Worm (Caenorhabditis elegans) whole organism, L4 larva: ENCODE results near the gene tmc-2.
A peak's percentile ranks its signal among the peaks of the same experiment; 100 is the strongest.

ENCODE experiments used
- F10B5.3 ChIP-seq: sonication (generic microtip); optimal IDR thresholded peaks from 2 replicates; lab custom pipeline; 2016; ENCODE audit warnings: mild to moderate bottlenecking, missing genetic modification characterization, missing compliant biosample characterization
- F26F4.8 ChIP-seq: fragments of 200-800 bp; sonication (Bioruptor generic); conservative IDR thresholded peaks from 2 replicates; pipeline ENCODE4 v1.3.6; 2022; ENCODE audit warnings: missing genetic modification characterization, missing compliant biosample characterization
- F37D6.2 ChIP-seq: sonication (generic microtip); optimal IDR thresholded peaks from 2 replicates; lab custom pipeline; 2016; ENCODE audit warnings: mild to moderate bottlenecking, missing genetic modification characterization, missing compliant biosample characterization
- F49E8.2 ChIP-seq: sonication (generic microtip); optimal IDR thresholded peaks from 2 replicates; lab custom pipeline; 2016; ENCODE audit warnings: missing compliant biosample characterization, mild to moderate bottlenecking, missing genetic modification characterization, borderline replicate concordance
- R02D3.7 ChIP-seq: fragments of 150-350 bp; sonication (generic microtip); optimal IDR thresholded peaks from 3 replicates; lab custom pipeline; 2014; ENCODE audit warnings: missing biosample characterization, missing genetic modification characterization
- Y105C5A.15 ChIP-seq: fragments of 200-800 bp; sonication (Bioruptor generic); IDR thresholded peaks from 2 replicates; pipeline ENCODE4 v1.3.6; 2022; ENCODE audit warnings: missing genetic modification characterization, missing compliant biosample characterization
- Y48G9A.11 ChIP-seq: fragments of 200-800 bp; sonication (Bioruptor generic); IDR thresholded peaks from 2 replicates; pipeline ENCODE4 v1.3.6; 2022; ENCODE audit warnings: missing genetic modification reagents, missing genetic modification characterization, missing compliant biosample characterization
- aha-1 ChIP-seq: fragments of 150-350 bp; peaks from one replicate; lab custom pipeline; 2014; ENCODE audit warnings: missing biosample characterization, missing genetic modification characterization
- attf-4 ChIP-seq: sonication (generic microtip); optimal IDR thresholded peaks from 3 replicates; lab custom pipeline; 2017; ENCODE audit warnings: missing biosample characterization, missing genetic modification characterization
- ceh-20 ChIP-seq: fragments of 200-800 bp; sonication (Bioruptor generic); IDR thresholded peaks from 2 replicates; pipeline ENCODE4 v1.3.6; 2022; ENCODE audit warnings: missing genetic modification reagents, missing genetic modification characterization, missing compliant biosample characterization
- dpl-1 ChIP-seq: fragments of 150-350 bp; optimal IDR thresholded peaks from 2 replicates; lab custom pipeline; 2014; ENCODE audit warnings: missing biosample characterization, missing genetic modification reagents, missing genetic modification characterization
- egl-27 ChIP-seq: sonication (generic microtip); optimal IDR thresholded peaks from 3 replicates; lab custom pipeline; 2017; ENCODE audit warnings: missing biosample characterization, missing genetic modification reagents, missing genetic modification characterization
- egl-43 ChIP-seq: fragments of 200-800 bp; sonication (Bioruptor generic); IDR thresholded peaks from 2 replicates; pipeline ENCODE4 v1.3.6; 2022; ENCODE audit warnings: missing genetic modification reagents, missing genetic modification characterization, missing compliant biosample characterization
- hlh-11 ChIP-seq: fragments of 200-800 bp; sonication (Bioruptor generic); optimal IDR thresholded peaks from 2 replicates; lab custom pipeline; 2018; ENCODE audit warnings: mild to moderate bottlenecking, missing genetic modification characterization, missing compliant biosample characterization
- hlh-30 ChIP-seq: sonication (generic microtip); optimal IDR thresholded peaks from 2 replicates; lab custom pipeline; 2017; ENCODE audit warnings: antibody characterized with exemption, mild to moderate bottlenecking, missing genetic modification characterization, missing compliant biosample characterization; ENCODE audit not compliant: insufficient read depth
- hmg-1.1 ChIP-seq: fragments of 200-800 bp; sonication (Bioruptor generic); IDR thresholded peaks from 2 replicates; pipeline ENCODE4 v1.3.6; 2022; ENCODE audit warnings: missing genetic modification reagents, missing genetic modification characterization, missing compliant biosample characterization
- jun-1 ChIP-seq: fragments of 150-350 bp; optimal IDR thresholded peaks from 2 replicates; lab custom pipeline; 2014; ENCODE audit warnings: missing biosample characterization, missing genetic modification reagents, missing genetic modification characterization
- lim-7 ChIP-seq: fragments of 200-800 bp; sonication (Bioruptor generic); IDR thresholded peaks from 2 replicates; pipeline ENCODE4 v1.3.6; 2022; ENCODE audit warnings: missing genetic modification characterization, missing compliant biosample characterization
- lin-13 ChIP-seq: fragments of 150-350 bp; optimal IDR thresholded peaks from 2 replicates; lab custom pipeline; 2014; ENCODE audit warnings: missing biosample characterization, missing genetic modification reagents, missing genetic modification characterization
- lsy-2 ChIP-seq, 2 experiments: fragments of 150-350 bp in 1 of 2; sonication (generic microtip) in 1 of 2; optimal IDR thresholded peaks; 2 replicates each; lab custom pipeline; 2014 to 2017; ENCODE audit warnings: missing biosample characterization in 2 of 2, missing genetic modification characterization in 2 of 2
- madf-5 ChIP-seq, 2 experiments: fragments of 200-800 bp; sonication (Bioruptor generic); IDR thresholded peaks; 2 replicates each; pipeline ENCODE4 v1.3.6; 2022; ENCODE audit warnings: missing compliant biosample characterization in 2 of 2, missing genetic modification characterization in 2 of 2
- mep-1 ChIP-seq: fragments of 150-350 bp; sonication (generic microtip); optimal IDR thresholded peaks from 3 replicates; lab custom pipeline; 2014; ENCODE audit warnings: missing biosample characterization, missing genetic modification characterization
- mes-2 ChIP-seq: sonication (generic microtip); optimal IDR thresholded peaks from 2 replicates; lab custom pipeline; 2016; ENCODE audit warnings: missing genotype, mild to moderate bottlenecking, missing genetic modification characterization, missing compliant biosample characterization; ENCODE audit not compliant: poor library complexity, severe bottlenecking
- nhr-237 ChIP-seq: sonication (generic microtip); optimal IDR thresholded peaks from 2 replicates; lab custom pipeline; 2017; ENCODE audit warnings: missing biosample characterization, missing genetic modification characterization
- nhr-25 ChIP-seq: sonication (generic microtip); optimal IDR thresholded peaks from 2 replicates; lab custom pipeline; 2017; ENCODE audit warnings: missing genetic modification characterization, mild to moderate bottlenecking, missing compliant biosample characterization, antibody characterized with exemption, moderate library complexity, borderline replicate concordance; ENCODE audit not compliant: insufficient read depth
- nhr-42 ChIP-seq: fragments of 200-800 bp; sonication (Bioruptor generic); IDR thresholded peaks from 2 replicates; pipeline ENCODE4 v1.3.6; 2022; ENCODE audit warnings: missing genetic modification characterization, missing compliant biosample characterization
- pqm-1 ChIP-seq: sonication (generic microtip); optimal IDR thresholded peaks from 2 replicates; lab custom pipeline; 2017; ENCODE audit warnings: missing biosample characterization, missing genetic modification characterization
- set-16 ChIP-seq: fragments of 200-800 bp; sonication (Bioruptor generic); IDR thresholded peaks from 2 replicates; pipeline ENCODE4 v1.3.6; 2022; ENCODE audit warnings: missing genetic modification reagents, missing genetic modification characterization, missing compliant biosample characterization
- skn-1 ChIP-seq: fragments of 150-350 bp; optimal IDR thresholded peaks from 2 replicates; lab custom pipeline; 2014; ENCODE audit warnings: missing biosample characterization, missing genetic modification characterization
- snpc-1.2 ChIP-seq: fragments of 200-800 bp; sonication (Bioruptor generic); IDR thresholded peaks from 2 replicates; pipeline ENCODE4 v1.3.6; 2022; ENCODE audit warnings: missing genetic modification reagents, missing genetic modification characterization, missing compliant biosample characterization
- spr-3 ChIP-seq: fragments of 200-800 bp; sonication (Bioruptor generic); optimal IDR thresholded peaks from 2 replicates; lab custom pipeline; 2018; ENCODE audit warnings: mild to moderate bottlenecking, missing genetic modification characterization, missing compliant biosample characterization
- tra-1 ChIP-seq: fragments of 200-800 bp; sonication (Bioruptor generic); IDR thresholded peaks from 2 replicates; pipeline ENCODE4 v1.3.6; 2022; ENCODE audit warnings: missing genetic modification reagents, missing genetic modification characterization, missing compliant biosample characterization
- unc-130 ChIP-seq: sonication (generic microtip); optimal IDR thresholded peaks from 2 replicates; lab custom pipeline; 2016; ENCODE audit warnings: missing genetic modification reagents, missing genetic modification characterization, missing compliant biosample characterization
- unc-39 ChIP-seq: sonication (generic microtip); optimal IDR thresholded peaks from 2 replicates; lab custom pipeline; 2017; ENCODE audit warnings: missing biosample characterization, missing genetic modification characterization
- unc-62 ChIP-seq, 3 experiments: fragments of 150-350 bp in 1 of 3; sonication (generic microtip); optimal IDR thresholded peaks in 2 of 3; peaks in 1 of 3; 1 replicate in 1 of 3; 2 replicates in 2 of 3; lab custom pipeline; 2014 to 2017; ENCODE audit warnings: missing biosample characterization in 3 of 3, missing genetic modification characterization in 3 of 3, missing genetic modification reagents in 3 of 3, missing genotype in 1 of 3
- zip-2 ChIP-seq: fragments of 150-350 bp; optimal IDR thresholded peaks from 2 replicates; lab custom pipeline; 2014; ENCODE audit warnings: missing biosample characterization, missing genetic modification characterization
- ztf-7 ChIP-seq: fragments of 150-350 bp; optimal IDR thresholded peaks from 2 replicates; lab custom pipeline; 2014; ENCODE audit warnings: missing biosample characterization, missing genetic modification characterization

Gene tmc-2

ce11 chrX:9296591-9296990, 6.9 kb upstream of the tmc-2 start, which contains the start of gene gly-13 (continued):
- TF ChIP-seq spr-3 (GFP tag; lab: Kevin White, UChicago): no peak
- TF ChIP-seq set-16 (GFP tag; lab: Robert Waterston, UW): no peak
- no peak for TF ChIP-seq jun-1
- TF ChIP-seq unc-130 (GFP tag; lab: Kevin White, UChicago): no peak
- TF ChIP-seq unc-39: no peak
- TF ChIP-seq Y105C5A.15 (GFP tag; lab: Robert Waterston, UW): no peak
- TF ChIP-seq pqm-1 (tag; lab: Kevin White, UChicago): no peak
- no peak for TF ChIP-seq ztf-7 (tag; lab: Kevin White, UChicago)
- no peak for TF ChIP-seq Y48G9A.11 (GFP tag; lab: Robert Waterston, UW)
- TF ChIP-seq F26F4.8 (GFP tag; lab: Robert Waterston, UW): no peak
- peak; percentile 84 for TF ChIP-seq mes-2 (tag; lab: Kevin White, UChicago)
- TF ChIP-seq attf-4 (tag; lab: Kevin White, UChicago): no peak
- TF ChIP-seq nhr-42 (GFP tag; lab: Robert Waterston, UW): no peak
- TF ChIP-seq mep-1 (tag; lab: Kevin White, UChicago): no peak
- TF ChIP-seq R02D3.7 (tag; lab: Kevin White, UChicago): no peak

ce11 chrX:9297834-9298233, 5.7 kb upstream of the tmc-2 start, which contains the start of gene B0416.7:
Gene B0416.7 (minus strand): TSS chrX:9297934.
- TF ChIP-seq nhr-25 (tag; lab: Kevin White, UChicago) (no peak), F10B5.3 (tag; lab: Kevin White, UChicago) (no peak), tra-1 (no peak), F49E8.2 (tag; lab: Kevin White, UChicago) (no peak), hlh-30 (tag; lab: Kevin White, UChicago) (peak; percentile 13), skn-1 (tag; lab: Kevin White, UChicago) (no peak)
- TF ChIP-seq, all 104 proteins: peak for 1

DNA sequence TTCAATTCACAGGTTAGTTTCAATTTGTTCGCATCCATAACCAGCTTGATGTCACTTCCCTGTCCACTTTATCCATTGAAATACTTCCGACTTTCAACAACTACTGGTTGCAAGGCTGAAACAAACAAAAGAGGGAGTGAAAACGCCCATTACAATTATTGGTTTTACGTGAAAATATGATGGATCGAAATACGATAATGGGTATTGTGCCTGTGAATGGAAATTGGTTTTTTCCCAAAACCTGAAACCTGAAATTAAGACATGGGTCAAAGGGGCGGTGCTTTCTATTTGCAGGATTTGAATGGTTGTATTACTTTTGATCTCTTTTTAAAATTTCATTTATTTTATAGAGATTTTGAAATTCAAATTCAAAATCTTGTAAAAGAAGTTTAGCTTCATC, 4.7 kb upstream of the tmc-2 start, which contains the start of gene B0416.2:
Gene B0416.2 (plus strand): TSS at position 301 of the 400 bp plus-strand sequence.
- TF ChIP-seq spr-3 (GFP tag; lab: Kevin White, UChicago): no peak
- no peak for TF ChIP-seq ztf-7 (tag; lab: Kevin White, UChicago)
- TF ChIP-seq F37D6.2 (tag; lab: Kevin White, UChicago): no peak
- TF ChIP-seq lim-7 (GFP tag; lab: Robert Waterston, UW): no peak
- no peak for TF ChIP-seq dpl-1 (GFP tag; lab: Kevin White, UChicago)
- no peak for TF ChIP-seq ceh-20 (GFP tag; lab: Robert Waterston, UW)
- TF ChIP-seq mes-2 (tag; lab: Kevin White, UChicago): no peak
- TF ChIP-seq lin-13 (GFP tag; lab: Kevin White, UChicago): no peak
- no peak for TF ChIP-seq zip-2 (tag; lab: Kevin White, UChicago)
- no peak for TF ChIP-seq lsy-2 (tag; optimal IDR thresholded peaks at IDR 0.05; lab: Kevin White, UChicago)
- no peak for TF ChIP-seq madf-5 (GFP tag; IDR thresholded peaks at IDR 0.05; lab: Robert Waterston, UW)
- TF ChIP-seq snpc-1.2 (GFP tag; lab: Robert Waterston, UW): no peak

ce11 chrX:9300379-9300778, 3.1 kb upstream of the tmc-2 start:
- peak; percentile 33 for TF ChIP-seq hlh-30 (tag; lab: Kevin White, UChicago)
- TF ChIP-seq aha-1: peak; percentile 49
- TF ChIP-seq snpc-1.2 (GFP tag; lab: Robert Waterston, UW): no peak
- TF ChIP-seq egl-43: no peak
- TF ChIP-seq hmg-1.1 (GFP tag; lab: Robert Waterston, UW): no peak
- no peak for TF ChIP-seq nhr-237
- no peak for TF ChIP-seq egl-27 (tag; lab: Kevin White, UChicago)
- peak in 1 of 2 experiments; percentile 60 for TF ChIP-seq unc-62 (GFP tag; optimal IDR thresholded peaks at IDR 0.05 in 1 of 2; lab: Kevin White, UChicago)
- no peak for TF ChIP-seq unc-62 (tag; optimal IDR thresholded peaks at IDR 0.05; lab: Kevin White, UChicago)
- TF ChIP-seq hlh-11 (tag; lab: Kevin White, UChicago): peak; percentile 28
- TF ChIP-seq, all 104 proteins: peak for 4
